Fruit fly (Drosophila melanogaster): Measurements from ENCODE around the gene CG5556.

CG5556 gene

DNA sequence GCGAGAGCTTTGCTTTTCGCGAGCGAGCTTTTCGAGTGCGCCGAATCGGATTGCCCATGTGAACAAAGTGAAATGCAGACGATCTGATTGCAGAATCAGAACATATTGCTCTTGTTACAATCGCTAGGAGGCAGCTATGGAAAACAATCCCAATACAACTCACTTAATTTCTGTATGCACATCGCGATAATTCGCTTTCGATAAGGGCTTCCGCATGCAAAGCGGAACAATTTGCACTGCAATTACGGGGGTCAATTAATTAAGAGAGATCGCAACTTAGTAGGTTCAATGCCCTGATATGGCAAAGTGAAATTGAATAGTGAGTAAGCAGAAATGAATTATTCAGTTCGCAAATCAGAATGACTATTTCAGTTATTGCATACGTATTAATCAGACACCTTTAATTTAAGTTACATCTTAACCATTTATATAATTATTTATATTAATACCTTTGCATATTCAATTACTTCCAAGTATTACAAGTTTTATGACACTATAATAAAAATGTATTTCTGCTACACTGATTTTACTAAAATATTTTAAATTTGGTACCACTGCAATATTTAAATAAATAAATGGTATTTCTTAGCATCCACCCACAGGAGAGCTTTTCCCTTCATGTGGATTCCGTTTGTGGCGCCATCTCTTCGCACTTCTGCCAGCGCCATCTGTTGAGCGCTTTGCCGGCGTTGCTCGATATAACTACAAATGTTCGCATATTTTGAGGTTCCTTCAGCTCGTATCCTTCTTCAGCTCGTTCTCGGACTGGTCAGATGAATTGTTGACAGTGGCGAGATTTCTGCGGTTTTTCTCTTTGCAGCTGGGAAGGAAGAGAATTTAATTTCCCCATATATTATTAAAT, 9.3 kb upstream of the CG5556 start, which contains the start of gene NLaz (continued):
- TF ChIP-seq CG12391 (tag; optimal IDR thresholded peaks at IDR 0.05) (no peak), CG6791 (GFP tag; IDR thresholded peaks at IDR 0.05; ENCODE audit: partially characterized antibody) (0 out of 3 replicates have a peak, but pooled peaks have one; percentile 33), Fer1 (GFP tag; optimal IDR thresholded peaks at IDR 0.05) (no peak), CG14441 (GFP tag; IDR thresholded peaks at IDR 0.05) (peak; percentile 57), mld (GFP tag; IDR thresholded peaks at IDR 0.05; ENCODE audit: partially characterized antibody) (no peak), kah (GFP tag; optimal IDR thresholded peaks at IDR 0.05) (no peak), Sox100B (GFP tag; optimal IDR thresholded peaks at IDR 0.05) (no peak), caup (GFP tag; optimal IDR thresholded peaks at IDR 0.05; ENCODE audit: severe bottlenecking) (peak; percentile 29), sisA (GFP tag; IDR thresholded peaks at IDR 0.05) (peak; percentile 35; the same call in 1 of the 2 replicates), hth (optimal IDR thresholded peaks at IDR 0.05) (no peak), CG18011 (GFP tag; optimal IDR thresholded peaks at IDR 0.05) (no peak), CG12744 (GFP tag; optimal IDR thresholded peaks at IDR 0.05) (peak; percentile 37), Ssrp (tag; optimal IDR thresholded peaks at IDR 0.05) (no peak), CG33213 (GFP tag; optimal IDR thresholded peaks at IDR 0.05) (peak; percentile 51), Usf (GFP tag; optimal IDR thresholded peaks at IDR 0.05) (no peak), CG4360 (GFP tag; IDR thresholded peaks at IDR 0.05) (no peak), nau (GFP tag; optimal IDR thresholded peaks at IDR 0.05) (no peak), jigr1 (GFP tag; IDR thresholded peaks at IDR 0.05) (no peak), CG17186 (GFP tag; optimal IDR thresholded peaks at IDR 0.05) (no peak), CG4404 (GFP tag; IDR thresholded peaks at IDR 0.05) (no peak), crc (GFP tag; optimal IDR thresholded peaks at IDR 0.05) (no peak), org-1 (GFP tag; optimal IDR thresholded peaks at IDR 0.05) (no peak), sima (GFP tag; optimal IDR thresholded peaks at IDR 0.05) (no peak), rib (GFP tag; IDR thresholded peaks at IDR 0.05) (no peak), CG16863 (GFP tag; optimal IDR thresholded peaks at IDR 0.05) (no peak), CG34376 (GFP tag; optimal IDR thresholded peaks at IDR 0.05) (no peak), CG10267 (tag; optimal IDR thresholded peaks at IDR 0.05) (no peak), HLHmδ (GFP tag; optimal IDR thresholded peaks at IDR 0.05) (no peak), ci (GFP tag; IDR thresholded peaks at IDR 0.05) (peak; percentile 44; the same call in 1 of the 3 replicates), sc (optimal IDR thresholded peaks at IDR 0.05) (no peak), sc (GFP tag; optimal IDR thresholded peaks at IDR 0.05) (no peak), jing (GFP tag; optimal IDR thresholded peaks at IDR 0.05) (no peak), CG4707 (GFP tag; optimal IDR thresholded peaks at IDR 0.05) (no peak), CG17568 (GFP tag; optimal IDR thresholded peaks at IDR 0.05) (no peak), stwl (tag; optimal IDR thresholded peaks at IDR 0.05) (no peak), Med (GFP tag) (peak; percentile 94), Eip74EF (GFP tag; optimal IDR thresholded peaks at IDR 0.05) (no peak), CG6175 (GFP tag; IDR thresholded peaks at IDR 0.05) (no peak), CG34422 (GFP tag; IDR thresholded peaks at IDR 0.05) (no peak), CG1529 (GFP tag; optimal IDR thresholded peaks at IDR 0.05) (no peak), CG7372 (GFP tag; IDR thresholded peaks at IDR 0.05) (no peak), CG1792 (GFP tag; optimal IDR thresholded peaks at IDR 0.05) (no peak), NK7.1 (GFP tag; optimal IDR thresholded peaks at IDR 0.05) (no peak), unc-4 (GFP tag; IDR thresholded peaks at IDR 0.05; ENCODE audit: partially characterized antibody) (no peak), CG9817 (tag; optimal IDR thresholded peaks at IDR 0.05) (peak; percentile 39), abd-A (tag; optimal IDR thresholded peaks at IDR 0.05) (no peak), Fer3 (tag; optimal IDR thresholded peaks at IDR 0.05) (no peak), her (GFP tag; optimal IDR thresholded peaks at IDR 0.05) (no peak), ham (GFP tag; IDR thresholded peaks at IDR 0.05) (no peak)

Measured in whole organism, embryonic.